Worm (Caenorhabditis elegans) whole organism, L4 larva: Measurements from ENCODE around the gene T22F3.8.

Experiments used
- F26F4.8 ChIP-seq: fragments of 200-800 bp; sonication (Bioruptor generic); conservative IDR thresholded peaks from 2 replicates; pipeline ENCODE4 v1.3.6; 2022; ENCODE audit warnings: missing genetic modification characterization, missing compliant biosample characterization
- F37D6.2 ChIP-seq: sonication (generic microtip); optimal IDR thresholded peaks from 2 replicates; lab custom pipeline; 2016; ENCODE audit warnings: mild to moderate bottlenecking, missing genetic modification characterization, missing compliant biosample characterization
- Y105C5A.15 ChIP-seq: fragments of 200-800 bp; sonication (Bioruptor generic); IDR thresholded peaks from 2 replicates; pipeline ENCODE4 v1.3.6; 2022; ENCODE audit warnings: missing genetic modification characterization, missing compliant biosample characterization
- Y5F2A.4 ChIP-seq: fragments of 200-800 bp; sonication (Bioruptor generic); optimal IDR thresholded peaks from 2 replicates; lab custom pipeline; 2018; ENCODE audit warnings: mild to moderate bottlenecking, missing genetic modification characterization, missing compliant biosample characterization
- Y75B8A.6 ChIP-seq: fragments of 200-800 bp; sonication (Bioruptor generic); IDR thresholded peaks from 2 replicates; pipeline ENCODE4 v1.3.6; 2022; ENCODE audit warnings: missing genetic modification reagents, missing genetic modification characterization, missing compliant biosample characterization
- ZK337.2 ChIP-seq: fragments of 200-800 bp; sonication (Bioruptor generic); IDR thresholded peaks from 2 replicates; pipeline ENCODE4 v1.3.6; 2022; ENCODE audit warnings: missing genetic modification reagents, missing genetic modification characterization, missing compliant biosample characterization
- ZK546.5 ChIP-seq, 2 experiments: sonication (generic microtip); optimal IDR thresholded peaks; 2 replicates each; lab custom pipeline; 2017; ENCODE audit warnings: missing biosample characterization in 2 of 2, missing genetic modification characterization in 2 of 2
- aly-2 ChIP-seq: sonication (generic microtip); optimal IDR thresholded peaks from 2 replicates; lab custom pipeline; 2018; ENCODE audit warnings: missing biosample characterization, missing genetic modification characterization
- ama-1 ChIP-seq: fragments of 150-350 bp; optimal IDR thresholded peaks from 2 replicates; lab custom pipeline; 2014; ENCODE audit warnings: inconsistent platforms, mixed read lengths
- attf-4 ChIP-seq: sonication (generic microtip); optimal IDR thresholded peaks from 3 replicates; lab custom pipeline; 2017; ENCODE audit warnings: missing biosample characterization, missing genetic modification characterization
- ceh-28 ChIP-seq: fragments of 150-350 bp; optimal IDR thresholded peaks from 2 replicates; lab custom pipeline; 2014; ENCODE audit warnings: missing biosample characterization, missing genetic modification reagents, missing genetic modification characterization
- daf-16 ChIP-seq, 3 experiments: sonication (generic microtip); optimal IDR thresholded peaks; 2 replicates each; lab custom pipeline; 2016 to 2017; ENCODE audit warnings: missing genetic modification characterization in 3 of 3, missing genetic modification reagents in 3 of 3, mild to moderate bottlenecking in 2 of 3, missing compliant biosample characterization in 2 of 3, missing biosample characterization in 1 of 3, moderate library complexity in 1 of 3
- daf-8 ChIP-seq: fragments of 200-800 bp; sonication (Bioruptor generic); IDR thresholded peaks from 2 replicates; pipeline ENCODE4 v1.3.6; 2022; ENCODE audit warnings: missing genetic modification characterization, missing compliant biosample characterization
- dmd-6 ChIP-seq: fragments of 200-800 bp; sonication (Bioruptor generic); IDR thresholded peaks from 2 replicates; pipeline ENCODE4 v1.3.6; 2022; ENCODE audit warnings: missing genetic modification reagents, missing genetic modification characterization, missing compliant biosample characterization
- dmd-9 ChIP-seq: fragments of 200-800 bp; sonication (Bioruptor generic); IDR thresholded peaks from 2 replicates; pipeline ENCODE4 v1.3.6; 2022; ENCODE audit warnings: missing genetic modification reagents, missing genetic modification characterization, missing compliant biosample characterization
- fkh-10 ChIP-seq: fragments of 150-350 bp; optimal IDR thresholded peaks from 2 replicates; lab custom pipeline; 2014; ENCODE audit warnings: missing biosample characterization, missing genetic modification reagents, missing genetic modification characterization
- hif-1 ChIP-seq, 2 experiments: sonication (generic microtip); optimal IDR thresholded peaks; 2 replicates each; lab custom pipeline; 2016 to 2017; ENCODE audit warnings: missing compliant biosample characterization in 2 of 2, missing genetic modification characterization in 2 of 2, missing genetic modification reagents in 2 of 2, missing genotype in 2 of 2, mild to moderate bottlenecking in 1 of 2
- hlh-11 ChIP-seq: fragments of 200-800 bp; sonication (Bioruptor generic); optimal IDR thresholded peaks from 2 replicates; lab custom pipeline; 2018; ENCODE audit warnings: mild to moderate bottlenecking, missing genetic modification characterization, missing compliant biosample characterization
- lin-1 ChIP-seq: fragments of 200-800 bp; sonication (Bioruptor generic); IDR thresholded peaks from 2 replicates; pipeline ENCODE4 v1.3.6; 2022; ENCODE audit warnings: missing genetic modification reagents, missing genetic modification characterization, missing compliant biosample characterization
- lin-13 ChIP-seq: fragments of 150-350 bp; optimal IDR thresholded peaks from 2 replicates; lab custom pipeline; 2014; ENCODE audit warnings: missing biosample characterization, missing genetic modification reagents, missing genetic modification characterization
- lin-15B ChIP-seq: fragments of 150-350 bp; sonication (generic microtip); optimal IDR thresholded peaks from 3 replicates; lab custom pipeline; 2014; ENCODE audit warnings: missing biosample characterization, missing genetic modification characterization
- lin-29 ChIP-seq: fragments of 200-800 bp; sonication (Bioruptor generic); IDR thresholded peaks from 2 replicates; pipeline ENCODE4 v1.3.6; 2022; ENCODE audit warnings: missing genetic modification reagents, missing genetic modification characterization, missing compliant biosample characterization
- madf-5 ChIP-seq, 2 experiments: fragments of 200-800 bp; sonication (Bioruptor generic); IDR thresholded peaks; 2 replicates each; pipeline ENCODE4 v1.3.6; 2022; ENCODE audit warnings: missing compliant biosample characterization in 2 of 2, missing genetic modification characterization in 2 of 2
- madf-9 ChIP-seq: fragments of 200-800 bp; sonication (Bioruptor generic); conservative IDR thresholded peaks from 2 replicates; pipeline ENCODE4 v1.3.6; 2022; ENCODE audit warnings: missing genetic modification reagents, missing genetic modification characterization, missing compliant biosample characterization
- mep-1 ChIP-seq: fragments of 150-350 bp; sonication (generic microtip); optimal IDR thresholded peaks from 3 replicates; lab custom pipeline; 2014; ENCODE audit warnings: missing biosample characterization, missing genetic modification characterization
- mes-2 ChIP-seq: sonication (generic microtip); optimal IDR thresholded peaks from 2 replicates; lab custom pipeline; 2016; ENCODE audit warnings: missing genotype, mild to moderate bottlenecking, missing genetic modification characterization, missing compliant biosample characterization; ENCODE audit not compliant: poor library complexity, severe bottlenecking
- nhr-111 ChIP-seq: fragments of 200-800 bp; sonication (Bioruptor generic); optimal IDR thresholded peaks from 2 replicates; lab custom pipeline; 2018; ENCODE audit warnings: mild to moderate bottlenecking, missing genetic modification characterization, missing compliant biosample characterization
- nhr-237 ChIP-seq: sonication (generic microtip); optimal IDR thresholded peaks from 2 replicates; lab custom pipeline; 2017; ENCODE audit warnings: missing biosample characterization, missing genetic modification characterization
- nhr-25 ChIP-seq: sonication (generic microtip); optimal IDR thresholded peaks from 2 replicates; lab custom pipeline; 2017; ENCODE audit warnings: missing genetic modification characterization, mild to moderate bottlenecking, missing compliant biosample characterization, antibody characterized with exemption, moderate library complexity, borderline replicate concordance; ENCODE audit not compliant: insufficient read depth
- nhr-28 ChIP-seq: fragments of 150-350 bp; optimal IDR thresholded peaks from 2 replicates; lab custom pipeline; 2014; ENCODE audit warnings: missing biosample characterization, missing genetic modification characterization
- rbr-2 ChIP-seq: sonication (generic microtip); optimal IDR thresholded peaks from 2 replicates; lab custom pipeline; 2016; ENCODE audit warnings: missing genotype, missing genetic modification characterization, missing compliant biosample characterization
- saeg-2 ChIP-seq: fragments of 200-800 bp; sonication (Bioruptor generic); IDR thresholded peaks from 2 replicates; pipeline ENCODE4 v1.3.6; 2022; ENCODE audit warnings: missing genetic modification reagents, missing genetic modification characterization, missing compliant biosample characterization
- snpc-1.2 ChIP-seq: fragments of 200-800 bp; sonication (Bioruptor generic); IDR thresholded peaks from 2 replicates; pipeline ENCODE4 v1.3.6; 2022; ENCODE audit warnings: missing genetic modification reagents, missing genetic modification characterization, missing compliant biosample characterization
- tra-1 ChIP-seq: fragments of 200-800 bp; sonication (Bioruptor generic); IDR thresholded peaks from 2 replicates; pipeline ENCODE4 v1.3.6; 2022; ENCODE audit warnings: missing genetic modification reagents, missing genetic modification characterization, missing compliant biosample characterization
- vab-7 ChIP-seq: fragments of 200-800 bp; sonication (Bioruptor generic); IDR thresholded peaks from 2 replicates; pipeline ENCODE4 v1.3.6; 2022; ENCODE audit warnings: missing genetic modification reagents, missing genetic modification characterization, missing compliant biosample characterization
- zfp-2 ChIP-seq: sonication (generic microtip); optimal IDR thresholded peaks from 2 replicates; lab custom pipeline; 2016; ENCODE audit warnings: mild to moderate bottlenecking, missing genetic modification characterization, missing compliant biosample characterization
- zip-11 ChIP-seq: fragments of 200-800 bp; sonication (Bioruptor generic); IDR thresholded peaks from 2 replicates; pipeline ENCODE4 v1.3.6; 2022; ENCODE audit warnings: missing genetic modification characterization, missing compliant biosample characterization

Gene T22F3.8

DNA sequence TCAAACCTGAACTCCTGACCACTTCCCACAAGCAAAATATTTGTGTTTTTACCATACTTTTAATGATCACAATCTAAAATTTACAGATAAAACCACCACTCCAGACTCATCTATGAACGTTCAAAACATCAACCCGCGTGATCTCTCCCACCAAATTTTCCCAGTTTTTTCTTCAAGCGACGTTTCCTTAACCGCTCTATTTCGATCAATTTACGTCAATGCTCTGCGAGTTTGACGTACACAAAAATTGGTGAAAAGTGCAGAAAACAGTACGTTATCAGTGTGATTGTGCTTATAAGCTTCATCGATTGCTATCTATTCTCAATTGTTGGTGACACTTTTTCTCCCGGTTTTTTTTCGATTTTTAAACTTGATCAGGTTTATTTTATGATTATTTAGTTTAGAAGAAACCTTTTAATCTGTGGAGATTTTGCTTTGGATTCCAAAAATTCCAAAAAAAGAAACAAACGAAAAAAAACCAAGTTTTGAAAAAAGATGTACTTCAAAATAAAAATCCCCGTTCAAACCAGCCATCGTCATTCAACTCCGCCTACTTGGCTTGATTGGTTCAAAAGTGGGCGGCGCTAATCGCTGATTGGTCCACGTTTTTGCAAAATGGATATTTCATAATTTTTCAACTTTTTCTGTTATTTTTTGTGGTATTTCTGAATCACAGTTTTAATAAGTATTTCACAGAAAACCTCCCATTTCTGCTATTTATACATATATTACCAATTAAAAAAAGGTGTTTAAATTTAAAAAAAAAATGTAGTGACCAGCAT is 27.2 kb upstream of the T22F3.8 start (continued):
- TF ChIP-seq daf-16 (GFP tag; optimal IDR thresholded peaks at IDR 0.05; lab: Kevin White, UChicago) (no peak), daf-16 (tag; optimal IDR thresholded peaks at IDR 0.05; lab: Kevin White, UChicago) (peak; percentile 96), saeg-2 (GFP tag; lab: Robert Waterston, UW) (no peak), hlh-11 (peak; percentile 76), ama-1 (no peak), Y105C5A.15 (GFP tag; lab: Robert Waterston, UW) (no peak), ZK337.2 (GFP tag; lab: Robert Waterston, UW) (no peak), rbr-2 (tag; lab: Kevin White, UChicago) (no peak), zip-11 (GFP tag; lab: Robert Waterston, UW) (no peak), daf-8 (GFP tag; lab: Robert Waterston, UW) (no peak), nhr-25 (tag; lab: Kevin White, UChicago) (no peak), dmd-9 (no peak), lin-15B (no peak), madf-5 (GFP tag; IDR thresholded peaks at IDR 0.05; lab: Robert Waterston, UW) (no peak), lin-1 (GFP tag; lab: Robert Waterston, UW) (no peak), lin-29 (GFP tag; lab: Robert Waterston, UW) (no peak), nhr-111 (GFP tag; lab: Kevin White, UChicago) (no peak), Y5F2A.4 (GFP tag; lab: Kevin White, UChicago) (no peak), zfp-2 (tag; lab: Kevin White, UChicago) (no peak), mep-1 (tag; lab: Kevin White, UChicago) (peak; percentile 47), F37D6.2 (tag; lab: Kevin White, UChicago) (no peak), lin-13 (GFP tag; lab: Kevin White, UChicago) (no peak), snpc-1.2 (GFP tag; lab: Robert Waterston, UW) (no peak), aly-2 (tag; lab: Kevin White, UChicago) (no peak), Y75B8A.6 (GFP tag; lab: Robert Waterston, UW) (no peak), hif-1 (tag; optimal IDR thresholded peaks at IDR 0.05; lab: Kevin White, UChicago) (peak in 1 of 2 experiments; percentile 8), vab-7 (no peak), nhr-28 (tag; lab: Kevin White, UChicago) (peak; percentile 67), nhr-237 (tag; lab: Kevin White, UChicago) (no peak), madf-9 (GFP tag; lab: Robert Waterston, UW) (no peak), attf-4 (tag; lab: Kevin White, UChicago) (no peak)

DNA sequence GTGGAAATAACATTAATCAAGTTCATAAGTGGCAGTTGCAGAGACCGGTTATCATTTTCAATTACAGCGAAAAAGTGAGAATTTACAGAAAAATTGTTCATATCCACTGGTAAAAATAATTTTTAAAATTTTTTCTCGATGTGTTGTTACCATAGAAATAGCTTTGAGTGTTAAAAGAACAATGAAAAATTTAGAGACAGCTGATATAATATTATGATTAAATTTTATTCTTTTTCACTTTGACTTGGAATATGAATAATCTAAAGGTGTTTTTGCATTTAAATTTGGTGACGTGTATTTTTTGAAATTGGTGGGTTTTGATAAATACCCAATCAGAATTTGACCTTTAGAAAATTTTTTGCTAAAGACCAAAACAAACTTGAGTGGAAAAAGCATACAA is 26.4 kb upstream of the T22F3.8 start, which contains the start of gene F59B1.6:
Gene F59B1.6, minus strand, starts transcription at position 101 of the 400 bp plus-strand sequence.
- TF ChIP-seq attf-4 (tag; lab: Kevin White, UChicago) (no peak), ceh-28 (tag; lab: Kevin White, UChicago) (no peak), dmd-6 (GFP tag; lab: Robert Waterston, UW) (no peak)

DNA sequence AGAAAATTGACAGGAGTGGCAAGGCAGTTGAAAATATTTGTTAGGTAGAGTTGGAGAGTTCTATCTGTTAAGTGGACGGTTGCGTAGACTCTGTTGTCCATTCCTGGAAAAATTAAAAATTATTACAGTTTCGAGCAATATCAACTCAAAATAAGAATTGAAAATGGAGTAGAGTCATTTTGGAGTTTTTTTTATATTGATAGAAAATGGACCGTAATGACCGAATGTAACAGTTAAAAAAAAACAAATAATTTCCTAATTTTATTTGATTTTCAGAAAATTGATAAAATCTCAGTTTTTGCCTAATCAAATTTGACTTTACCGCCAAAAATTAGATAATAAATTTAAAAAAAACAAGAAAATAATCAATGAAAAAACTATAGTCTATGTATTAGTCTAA is 21.7 kb upstream of the T22F3.8 start, which contains the start of gene F59B1.4:
Gene F59B1.4, minus strand, starts transcription at position 101 of the 400 bp plus-strand sequence.
- TF ChIP-seq tra-1 (GFP tag; lab: Robert Waterston, UW) (no peak), saeg-2 (GFP tag; lab: Robert Waterston, UW) (no peak), aly-2 (tag; lab: Kevin White, UChicago) (no peak), fkh-10 (GFP tag; lab: Kevin White, UChicago) (no peak), ZK546.5 (tag; optimal IDR thresholded peaks at IDR 0.05; lab: Kevin White, UChicago) (no peak), F26F4.8 (GFP tag; lab: Robert Waterston, UW) (no peak), mes-2 (tag; lab: Kevin White, UChicago) (no peak)
